Worm (Caenorhabditis elegans) whole organism, L4 larva: ENCODE measurements around the gene W06E11.1.

Experiments used
- F49E8.2 ChIP-seq: sonication (generic microtip); optimal IDR thresholded peaks from 2 replicates; lab custom pipeline; 2016; ENCODE audit warnings: missing compliant biosample characterization, mild to moderate bottlenecking, missing genetic modification characterization, borderline replicate concordance
- Y105C5A.15 ChIP-seq: fragments of 200-800 bp; sonication (Bioruptor generic); IDR thresholded peaks from 2 replicates; pipeline ENCODE4 v1.3.6; 2022; ENCODE audit warnings: missing genetic modification characterization, missing compliant biosample characterization
- Y5F2A.4 ChIP-seq: fragments of 200-800 bp; sonication (Bioruptor generic); optimal IDR thresholded peaks from 2 replicates; lab custom pipeline; 2018; ENCODE audit warnings: mild to moderate bottlenecking, missing genetic modification characterization, missing compliant biosample characterization
- Y75B8A.6 ChIP-seq: fragments of 200-800 bp; sonication (Bioruptor generic); IDR thresholded peaks from 2 replicates; pipeline ENCODE4 v1.3.6; 2022; ENCODE audit warnings: missing genetic modification reagents, missing genetic modification characterization, missing compliant biosample characterization
- arid-1 ChIP-seq: fragments of 200-800 bp; sonication (Bioruptor generic); conservative IDR thresholded peaks from 2 replicates; pipeline ENCODE4 v1.3.6; 2022; ENCODE audit warnings: missing genetic modification reagents, missing genetic modification characterization, missing compliant biosample characterization
- attf-4 ChIP-seq: sonication (generic microtip); optimal IDR thresholded peaks from 3 replicates; lab custom pipeline; 2017; ENCODE audit warnings: missing biosample characterization, missing genetic modification characterization
- ceh-32 ChIP-seq: sonication (generic microtip); optimal IDR thresholded peaks from 2 replicates; lab custom pipeline; 2016; ENCODE audit warnings: mild to moderate bottlenecking, missing genetic modification characterization, missing compliant biosample characterization; ENCODE audit not compliant: poor library complexity
- ceh-44 ChIP-seq: fragments of 200-800 bp; sonication (Bioruptor generic); IDR thresholded peaks from 2 replicates; pipeline ENCODE4 v1.3.6; 2022; ENCODE audit warnings: missing genetic modification reagents, missing genetic modification characterization, missing compliant biosample characterization
- ceh-62 ChIP-seq: sonication (generic microtip); optimal IDR thresholded peaks from 2 replicates; lab custom pipeline; 2017; ENCODE audit warnings: missing biosample characterization, missing genetic modification characterization
- ces-1 ChIP-seq: fragments of 150-350 bp; sonication (generic microtip); optimal IDR thresholded peaks from 4 replicates; lab custom pipeline; 2014; ENCODE audit warnings: missing biosample characterization, missing genetic modification reagents, missing genetic modification characterization
- daf-12 ChIP-seq: fragments of 150-350 bp; optimal IDR thresholded peaks from 2 replicates; lab custom pipeline; 2014; ENCODE audit warnings: missing biosample characterization, missing genetic modification reagents, missing genetic modification characterization
- daf-16 ChIP-seq, 3 experiments: sonication (generic microtip); optimal IDR thresholded peaks; 2 replicates each; lab custom pipeline; 2016 to 2017; ENCODE audit warnings: missing genetic modification characterization in 3 of 3, missing genetic modification reagents in 3 of 3, mild to moderate bottlenecking in 2 of 3, missing compliant biosample characterization in 2 of 3, missing biosample characterization in 1 of 3, moderate library complexity in 1 of 3
- daf-19 ChIP-seq: fragments of 200-800 bp; sonication (Bioruptor generic); conservative IDR thresholded peaks from 2 replicates; pipeline ENCODE4 v1.3.6; 2022; ENCODE audit warnings: missing genetic modification characterization, missing compliant biosample characterization
- daf-8 ChIP-seq: fragments of 200-800 bp; sonication (Bioruptor generic); IDR thresholded peaks from 2 replicates; pipeline ENCODE4 v1.3.6; 2022; ENCODE audit warnings: missing genetic modification characterization, missing compliant biosample characterization
- dmd-6 ChIP-seq: fragments of 200-800 bp; sonication (Bioruptor generic); IDR thresholded peaks from 2 replicates; pipeline ENCODE4 v1.3.6; 2022; ENCODE audit warnings: missing genetic modification reagents, missing genetic modification characterization, missing compliant biosample characterization
- dmd-9 ChIP-seq: fragments of 200-800 bp; sonication (Bioruptor generic); IDR thresholded peaks from 2 replicates; pipeline ENCODE4 v1.3.6; 2022; ENCODE audit warnings: missing genetic modification reagents, missing genetic modification characterization, missing compliant biosample characterization
- dpl-1 ChIP-seq: fragments of 150-350 bp; optimal IDR thresholded peaks from 2 replicates; lab custom pipeline; 2014; ENCODE audit warnings: missing biosample characterization, missing genetic modification reagents, missing genetic modification characterization
- duxl-1 ChIP-seq: sonication (generic microtip); optimal IDR thresholded peaks from 2 replicates; lab custom pipeline; 2016; ENCODE audit warnings: mild to moderate bottlenecking, missing genetic modification characterization, moderate library complexity, missing compliant biosample characterization; ENCODE audit not compliant: poor library complexity
- egl-27 ChIP-seq: sonication (generic microtip); optimal IDR thresholded peaks from 3 replicates; lab custom pipeline; 2017; ENCODE audit warnings: missing biosample characterization, missing genetic modification reagents, missing genetic modification characterization
- fos-1 ChIP-seq: fragments of 150-350 bp; optimal IDR thresholded peaks from 2 replicates; lab custom pipeline; 2014; ENCODE audit warnings: missing biosample characterization, missing genetic modification characterization
- gei-8 ChIP-seq: fragments of 200-800 bp; sonication (Bioruptor generic); optimal IDR thresholded peaks from 2 replicates; lab custom pipeline; 2018; ENCODE audit warnings: mild to moderate bottlenecking, missing genetic modification characterization, missing compliant biosample characterization
- hmg-1.1 ChIP-seq: fragments of 200-800 bp; sonication (Bioruptor generic); IDR thresholded peaks from 2 replicates; pipeline ENCODE4 v1.3.6; 2022; ENCODE audit warnings: missing genetic modification reagents, missing genetic modification characterization, missing compliant biosample characterization
- lim-7 ChIP-seq: fragments of 200-800 bp; sonication (Bioruptor generic); IDR thresholded peaks from 2 replicates; pipeline ENCODE4 v1.3.6; 2022; ENCODE audit warnings: missing genetic modification characterization, missing compliant biosample characterization
- lin-1 ChIP-seq: fragments of 200-800 bp; sonication (Bioruptor generic); IDR thresholded peaks from 2 replicates; pipeline ENCODE4 v1.3.6; 2022; ENCODE audit warnings: missing genetic modification reagents, missing genetic modification characterization, missing compliant biosample characterization
- lin-13 ChIP-seq: fragments of 150-350 bp; optimal IDR thresholded peaks from 2 replicates; lab custom pipeline; 2014; ENCODE audit warnings: missing biosample characterization, missing genetic modification reagents, missing genetic modification characterization
- lin-39 ChIP-seq: fragments of 150-350 bp; optimal IDR thresholded peaks from 2 replicates; lab custom pipeline; 2014; ENCODE audit warnings: missing biosample characterization, missing genetic modification reagents, missing genetic modification characterization
- lir-3 ChIP-seq: sonication (generic microtip); optimal IDR thresholded peaks from 2 replicates; lab custom pipeline; 2016; ENCODE audit warnings: mild to moderate bottlenecking, missing genetic modification characterization, missing compliant biosample characterization
- lsy-2 ChIP-seq, 2 experiments: fragments of 150-350 bp in 1 of 2; sonication (generic microtip) in 1 of 2; optimal IDR thresholded peaks; 2 replicates each; lab custom pipeline; 2014 to 2017; ENCODE audit warnings: missing biosample characterization in 2 of 2, missing genetic modification characterization in 2 of 2
- mdt-29 ChIP-seq: fragments of 200-800 bp; sonication (Bioruptor generic); IDR thresholded peaks from 2 replicates; pipeline ENCODE4 v1.3.6; 2022; ENCODE audit warnings: missing genetic modification reagents, missing genetic modification characterization, missing compliant biosample characterization
- mep-1 ChIP-seq: fragments of 150-350 bp; sonication (generic microtip); optimal IDR thresholded peaks from 3 replicates; lab custom pipeline; 2014; ENCODE audit warnings: missing biosample characterization, missing genetic modification characterization
- mes-2 ChIP-seq: sonication (generic microtip); optimal IDR thresholded peaks from 2 replicates; lab custom pipeline; 2016; ENCODE audit warnings: missing genotype, mild to moderate bottlenecking, missing genetic modification characterization, missing compliant biosample characterization; ENCODE audit not compliant: poor library complexity, severe bottlenecking
- nhr-10 ChIP-seq: fragments of 150-350 bp; optimal IDR thresholded peaks from 2 replicates; lab custom pipeline; 2014; ENCODE audit warnings: missing biosample characterization, missing genetic modification characterization
- nhr-102 ChIP-seq: sonication (generic microtip); optimal IDR thresholded peaks from 2 replicates; lab custom pipeline; 2016; ENCODE audit warnings: mild to moderate bottlenecking, missing genetic modification characterization, moderate library complexity, missing compliant biosample characterization
- nhr-11 ChIP-seq: fragments of 150-350 bp; optimal IDR thresholded peaks from 2 replicates; lab custom pipeline; 2014; ENCODE audit warnings: missing biosample characterization, missing genetic modification characterization
- nhr-25 ChIP-seq: sonication (generic microtip); optimal IDR thresholded peaks from 2 replicates; lab custom pipeline; 2017; ENCODE audit warnings: missing genetic modification characterization, mild to moderate bottlenecking, missing compliant biosample characterization, antibody characterized with exemption, moderate library complexity, borderline replicate concordance; ENCODE audit not compliant: insufficient read depth
- nhr-41 ChIP-seq: fragments of 200-800 bp; sonication (Bioruptor generic); IDR thresholded peaks from 2 replicates; pipeline ENCODE4 v1.3.6; 2022; ENCODE audit warnings: missing genetic modification reagents, missing genetic modification characterization, missing compliant biosample characterization
- nhr-6 ChIP-seq: fragments of 150-350 bp; optimal IDR thresholded peaks from 2 replicates; lab custom pipeline; 2014; ENCODE audit warnings: missing biosample characterization, missing genetic modification characterization
- nhr-77 ChIP-seq: fragments of 150-350 bp; optimal IDR thresholded peaks from 2 replicates; lab custom pipeline; 2014; ENCODE audit warnings: missing biosample characterization, missing genetic modification characterization
- sdz-12 ChIP-seq: fragments of 200-800 bp; sonication (Bioruptor generic); optimal IDR thresholded peaks from 2 replicates; lab custom pipeline; 2018; ENCODE audit warnings: mild to moderate bottlenecking, missing genetic modification characterization, missing compliant biosample characterization
- set-16 ChIP-seq: fragments of 200-800 bp; sonication (Bioruptor generic); IDR thresholded peaks from 2 replicates; pipeline ENCODE4 v1.3.6; 2022; ENCODE audit warnings: missing genetic modification reagents, missing genetic modification characterization, missing compliant biosample characterization
- skn-1 ChIP-seq: fragments of 150-350 bp; optimal IDR thresholded peaks from 2 replicates; lab custom pipeline; 2014; ENCODE audit warnings: missing biosample characterization, missing genetic modification characterization
- spr-1 ChIP-seq: sonication (generic microtip); optimal IDR thresholded peaks from 2 replicates; lab custom pipeline; 2016; ENCODE audit warnings: mild to moderate bottlenecking, missing genetic modification characterization, missing compliant biosample characterization
- spr-3 ChIP-seq: fragments of 200-800 bp; sonication (Bioruptor generic); optimal IDR thresholded peaks from 2 replicates; lab custom pipeline; 2018; ENCODE audit warnings: mild to moderate bottlenecking, missing genetic modification characterization, missing compliant biosample characterization
- tag-97 ChIP-seq: fragments of 200-800 bp; sonication (Bioruptor generic); IDR thresholded peaks from 2 replicates; pipeline ENCODE4 v1.3.6; 2022; ENCODE audit warnings: missing genetic modification characterization, missing compliant biosample characterization
- tra-1 ChIP-seq: fragments of 200-800 bp; sonication (Bioruptor generic); IDR thresholded peaks from 2 replicates; pipeline ENCODE4 v1.3.6; 2022; ENCODE audit warnings: missing genetic modification reagents, missing genetic modification characterization, missing compliant biosample characterization
- unc-130 ChIP-seq: sonication (generic microtip); optimal IDR thresholded peaks from 2 replicates; lab custom pipeline; 2016; ENCODE audit warnings: missing genetic modification reagents, missing genetic modification characterization, missing compliant biosample characterization
- unc-62 ChIP-seq, 3 experiments: fragments of 150-350 bp in 1 of 3; sonication (generic microtip); optimal IDR thresholded peaks in 2 of 3; peaks in 1 of 3; 1 replicate in 1 of 3; 2 replicates in 2 of 3; lab custom pipeline; 2014 to 2017; ENCODE audit warnings: missing biosample characterization in 3 of 3, missing genetic modification characterization in 3 of 3, missing genetic modification reagents in 3 of 3, missing genotype in 1 of 3
- zip-11 ChIP-seq: fragments of 200-800 bp; sonication (Bioruptor generic); IDR thresholded peaks from 2 replicates; pipeline ENCODE4 v1.3.6; 2022; ENCODE audit warnings: missing genetic modification characterization, missing compliant biosample characterization
- ztf-11 ChIP-seq: fragments of 150-350 bp; optimal IDR thresholded peaks from 2 replicates; lab custom pipeline; 2014; ENCODE audit warnings: missing biosample characterization, missing genetic modification characterization
- ztf-7 ChIP-seq: fragments of 150-350 bp; optimal IDR thresholded peaks from 2 replicates; lab custom pipeline; 2014; ENCODE audit warnings: missing biosample characterization, missing genetic modification characterization

The W06E11.1 gene

DNA sequence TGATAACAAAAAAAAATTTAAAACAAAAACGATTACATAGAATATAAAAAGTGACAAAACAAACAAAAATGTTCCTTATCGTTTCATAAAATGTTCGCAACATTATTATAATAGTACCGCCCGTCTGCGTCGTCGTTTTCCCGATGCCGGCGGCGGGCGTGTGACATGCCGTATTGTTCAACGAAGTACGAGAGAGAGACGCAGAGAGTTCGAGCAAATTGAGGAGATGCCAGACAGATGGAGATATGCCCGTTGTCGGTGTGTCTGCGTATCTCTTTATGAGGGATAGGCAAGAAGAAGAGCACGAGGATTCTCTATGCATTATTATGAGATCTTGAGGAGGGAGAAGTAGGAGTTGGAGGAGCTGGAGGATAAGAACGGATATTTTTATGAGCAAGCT is 18.1 kb upstream of the W06E11.1 start:
- TF ChIP-seq nhr-41 (0 out of 2 replicates have a peak, but pooled peaks have one; percentile 22), spr-1 (peak; percentile 53), daf-19 (no peak), spr-3 (GFP tag; lab: Kevin White, UChicago) (no peak), sdz-12 (GFP tag; lab: Kevin White, UChicago) (no peak), daf-8 (no peak), mdt-29 (no peak), Y105C5A.15 (no peak), nhr-102 (tag; lab: Kevin White, UChicago) (peak; percentile 78), ztf-7 (no peak), arid-1 (peak; percentile 49; the same call in 1 of the 2 replicates), gei-8 (peak; percentile 63), ces-1 (GFP tag; lab: Kevin White, UChicago) (no peak), ceh-32 (no peak), tag-97 (no peak), lir-3 (no peak), lin-1 (GFP tag; lab: Robert Waterston, UW) (peak; percentile 73; the same call in 1 of the 2 replicates), lin-13 (GFP tag; lab: Kevin White, UChicago) (peak; percentile 73), fos-1 (no peak), lsy-2 (tag; optimal IDR thresholded peaks at IDR 0.05; lab: Kevin White, UChicago) (peak; percentile 57 to 80), daf-12 (no peak), mes-2 (tag; lab: Kevin White, UChicago) (peak; percentile 65), set-16 (peak; percentile 65; the same call in 1 of the 2 replicates), Y75B8A.6 (no peak), F49E8.2 (no peak), duxl-1 (tag; lab: Kevin White, UChicago) (peak; percentile 42), nhr-25 (tag; lab: Kevin White, UChicago) (peak; percentile 36), daf-16 (GFP tag; optimal IDR thresholded peaks at IDR 0.05; lab: Kevin White, UChicago) (peak; percentile 38 to 55), daf-16 (tag; optimal IDR thresholded peaks at IDR 0.05; lab: Kevin White, UChicago) (peak; percentile 95), ceh-62 (tag; lab: Kevin White, UChicago) (no peak), unc-62 (GFP tag; optimal IDR thresholded peaks at IDR 0.05 in 1 of 2; lab: Kevin White, UChicago) (peak in 1 of 2 experiments; percentile 42), unc-62 (tag; optimal IDR thresholded peaks at IDR 0.05; lab: Kevin White, UChicago) (no peak), lim-7 (GFP tag; lab: Robert Waterston, UW) (no peak), tra-1 (GFP tag; lab: Robert Waterston, UW) (peak; percentile 77), skn-1 (tag; lab: Kevin White, UChicago) (no peak), ceh-44 (GFP tag; lab: Robert Waterston, UW) (no peak), nhr-11 (tag; lab: Kevin White, UChicago) (peak; percentile 87), Y5F2A.4 (GFP tag; lab: Kevin White, UChicago) (no peak), zip-11 (GFP tag; lab: Robert Waterston, UW) (no peak), nhr-10 (tag; lab: Kevin White, UChicago) (no peak), mep-1 (tag; lab: Kevin White, UChicago) (peak; percentile 94), nhr-77 (peak; percentile 97), attf-4 (tag; lab: Kevin White, UChicago) (no peak), nhr-6 (tag; lab: Kevin White, UChicago) (peak; percentile 90), dmd-6 (peak; percentile 95), egl-27 (tag; lab: Kevin White, UChicago) (peak; percentile 26), unc-130 (GFP tag; lab: Kevin White, UChicago) (no peak), hmg-1.1 (GFP tag; lab: Robert Waterston, UW) (peak; percentile 91), dpl-1 (GFP tag; lab: Kevin White, UChicago) (peak; percentile 51), lin-39 (tag; lab: Kevin White, UChicago) (no peak), ztf-11 (tag; lab: Kevin White, UChicago) (no peak), dmd-9 (GFP tag; lab: Robert Waterston, UW) (0 out of 2 replicates have a peak, but pooled peaks have one; percentile 17)
